Worm (Caenorhabditis elegans) whole organism, young adult: Measurements from ENCODE around the gene T07A9.14.

Experiments
- B0336.3 ChIP-seq: fragments of 200-800 bp; sonication (Bioruptor generic); IDR thresholded peaks from 2 replicates; pipeline ENCODE4 v1.3.6; 2022; ENCODE audit warnings: missing genetic modification characterization, missing compliant biosample characterization
- C17E4.6 ChIP-seq: fragments of 200-800 bp; sonication (Bioruptor generic); IDR thresholded peaks from 2 replicates; pipeline ENCODE4 v1.3.6; 2022; ENCODE audit warnings: missing genetic modification reagents, missing genetic modification characterization, missing compliant biosample characterization
- F33H1.4 ChIP-seq: fragments of 200-800 bp; sonication (Bioruptor generic); IDR thresholded peaks from 2 replicates; pipeline ENCODE4 v1.3.6; 2022; ENCODE audit warnings: missing genetic modification reagents, missing genetic modification characterization, missing compliant biosample characterization
- F49E8.2 ChIP-seq: sonication (generic microtip); optimal IDR thresholded peaks from 3 replicates; lab custom pipeline; 2017; ENCODE audit warnings: missing genetic modification characterization, mild to moderate bottlenecking, missing compliant biosample characterization, antibody characterized with exemption, moderate library complexity; ENCODE audit not compliant: insufficient read depth
- F57A8.1 ChIP-seq: fragments of 200-800 bp; sonication (Bioruptor generic); optimal IDR thresholded peaks from 2 replicates; lab custom pipeline; 2018; ENCODE audit warnings: mild to moderate bottlenecking, missing genetic modification characterization, moderate library complexity, missing compliant biosample characterization
- Y53G8AR.9 ChIP-seq: fragments of 200-800 bp; sonication (Bioruptor generic); conservative IDR thresholded peaks from 2 replicates; pipeline ENCODE4 v1.3.6; 2022; ENCODE audit warnings: missing genetic modification reagents, missing genetic modification characterization, missing compliant biosample characterization
- Y56A3A.18 ChIP-seq: fragments of 200-800 bp; sonication (Bioruptor generic); IDR thresholded peaks from 2 replicates; pipeline ENCODE4 v1.3.6; 2022; ENCODE audit warnings: missing genetic modification reagents, missing genetic modification characterization, missing compliant biosample characterization
- ama-1 ChIP-seq, 3 experiments: fragments of 150-350 bp in 1 of 3; sonication (generic microtip) in 2 of 3; optimal IDR thresholded peaks; 2 replicates each; lab custom pipeline; 2014 to 2018; ENCODE audit warnings: missing biosample characterization in 2 of 3, missing genetic modification characterization in 2 of 3, missing genetic modification reagents in 2 of 3
- atf-7 ChIP-seq: sonication (generic microtip); optimal IDR thresholded peaks from 2 replicates; lab custom pipeline; 2017; ENCODE audit warnings: mild to moderate bottlenecking, missing genetic modification characterization, missing compliant biosample characterization
- attf-6 ChIP-seq: fragments of 200-800 bp; sonication (Bioruptor generic); IDR thresholded peaks from 2 replicates; pipeline ENCODE4 v1.3.6; 2022; ENCODE audit warnings: missing genetic modification reagents, missing genetic modification characterization, missing compliant biosample characterization
- cebp-1 ChIP-seq, 2 experiments: fragments of 200-800 bp in 1 of 2; sonication (Bioruptor generic) in 1 of 2; sonication (generic microtip) in 1 of 2; IDR thresholded peaks in 1 of 2; optimal IDR thresholded peaks in 1 of 2; 2 replicates each; pipeline versions ENCODE4 v1.3.6 to Lab custom; 2017 to 2022; ENCODE audit warnings: missing compliant biosample characterization in 2 of 2, missing genetic modification characterization in 2 of 2, mild to moderate bottlenecking in 1 of 2, missing genetic modification reagents in 1 of 2, moderate library complexity in 1 of 2
- cebp-2 ChIP-seq: fragments of 200-800 bp; sonication (Bioruptor generic); IDR thresholded peaks from 2 replicates; pipeline ENCODE4 v1.3.6; 2022; ENCODE audit warnings: missing genetic modification characterization, missing compliant biosample characterization
- ceh-100 ChIP-seq: fragments of 200-800 bp; sonication (Bioruptor generic); IDR thresholded peaks from 2 replicates; pipeline ENCODE4 v1.3.6; 2022; ENCODE audit warnings: missing genetic modification reagents, missing genetic modification characterization, missing compliant biosample characterization
- ceh-40 ChIP-seq: fragments of 200-800 bp; sonication (Bioruptor generic); IDR thresholded peaks from 2 replicates; pipeline ENCODE4 v1.3.6; 2022; ENCODE audit warnings: missing genetic modification characterization, missing compliant biosample characterization
- die-1 ChIP-seq: sonication (generic microtip); optimal IDR thresholded peaks from 2 replicates; lab custom pipeline; 2016; ENCODE audit warnings: missing genotype, mild to moderate bottlenecking, missing genetic modification characterization, missing compliant biosample characterization
- ekl-4 ChIP-seq: fragments of 200-800 bp; sonication (Bioruptor generic); IDR thresholded peaks from 2 replicates; pipeline ENCODE4 v1.3.6; 2022; ENCODE audit warnings: missing genetic modification reagents, missing genetic modification characterization, missing compliant biosample characterization
- gei-17 ChIP-seq: fragments of 200-800 bp; sonication (Bioruptor generic); optimal IDR thresholded peaks from 2 replicates; lab custom pipeline; 2018; ENCODE audit warnings: mild to moderate bottlenecking, missing genetic modification characterization, missing compliant biosample characterization
- him-1 ChIP-seq: sonication (generic microtip); optimal IDR thresholded peaks from 2 replicates; lab custom pipeline; 2016; ENCODE audit warnings: missing genotype, missing genetic modification reagents, missing genetic modification characterization, missing compliant biosample characterization
- hmg-1.2 ChIP-seq: fragments of 200-800 bp; sonication (Bioruptor generic); IDR thresholded peaks from 2 replicates; pipeline ENCODE4 v1.3.6; 2022; ENCODE audit warnings: missing genetic modification reagents, missing genetic modification characterization, missing compliant biosample characterization
- hrde-1 ChIP-seq: sonication (generic microtip); optimal IDR thresholded peaks from 2 replicates; lab custom pipeline; 2016; ENCODE audit warnings: missing genetic modification characterization, mild to moderate bottlenecking, missing compliant biosample characterization, moderate library complexity, missing genotype, missing genetic modification reagents, borderline replicate concordance
- hsf-1 ChIP-seq: fragments of 200-800 bp; sonication (Bioruptor generic); IDR thresholded peaks from 2 replicates; pipeline ENCODE4 v1.3.6; 2022; ENCODE audit warnings: missing genetic modification reagents, missing genetic modification characterization, missing compliant biosample characterization
- lag-1 ChIP-seq: fragments of 200-800 bp; sonication (Bioruptor generic); IDR thresholded peaks from 2 replicates; pipeline ENCODE4 v1.3.6; 2022; ENCODE audit warnings: missing genetic modification reagents, missing genetic modification characterization, missing compliant biosample characterization
- let-526 ChIP-seq: fragments of 200-800 bp; sonication (Bioruptor generic); IDR thresholded peaks from 2 replicates; pipeline ENCODE4 v1.3.6; 2022; ENCODE audit warnings: missing genetic modification reagents, missing genetic modification characterization, missing compliant biosample characterization
- lin-26 ChIP-seq: fragments of 200-800 bp; sonication (Bioruptor generic); IDR thresholded peaks from 2 replicates; pipeline ENCODE4 v1.3.6; 2022; ENCODE audit warnings: missing genetic modification reagents, missing genetic modification characterization, missing compliant biosample characterization
- lin-35 ChIP-seq, 3 experiments: fragments of 150-350 bp in 2 of 3; sonication (generic microtip) in 1 of 3; optimal IDR thresholded peaks; 2 replicates each; lab custom pipeline; 2014 to 2018; ENCODE audit warnings: missing biosample characterization in 3 of 3, missing genetic modification characterization in 3 of 3, missing genetic modification reagents in 3 of 3
- lin-54 ChIP-seq: fragments of 200-800 bp; sonication (Bioruptor generic); optimal IDR thresholded peaks from 2 replicates; lab custom pipeline; 2018; ENCODE audit warnings: mild to moderate bottlenecking, missing genetic modification characterization, missing compliant biosample characterization
- madf-3 ChIP-seq: fragments of 200-800 bp; sonication (Bioruptor generic); IDR thresholded peaks from 2 replicates; pipeline ENCODE4 v1.3.6; 2022; ENCODE audit warnings: missing genetic modification reagents, missing genetic modification characterization, missing compliant biosample characterization
- madf-6 ChIP-seq: fragments of 200-800 bp; sonication (Bioruptor generic); IDR thresholded peaks from 2 replicates; pipeline ENCODE4 v1.3.6; 2022; ENCODE audit warnings: missing genetic modification reagents, missing genetic modification characterization, missing compliant biosample characterization
- mcd-1 ChIP-seq: fragments of 200-800 bp; sonication (Bioruptor generic); IDR thresholded peaks from 2 replicates; pipeline ENCODE4 v1.3.6; 2022; ENCODE audit warnings: missing genetic modification reagents, missing genetic modification characterization, missing compliant biosample characterization
- mes-4 ChIP-seq: sonication (generic microtip); optimal IDR thresholded peaks from 2 replicates; lab custom pipeline; 2016; ENCODE audit warnings: missing genotype, missing genetic modification characterization, missing compliant biosample characterization
- mxl-1 ChIP-seq: sonication (generic microtip); optimal IDR thresholded peaks from 2 replicates; lab custom pipeline; 2016; ENCODE audit warnings: missing genetic modification characterization, missing compliant biosample characterization
- nfya-2 ChIP-seq: fragments of 200-800 bp; sonication (Bioruptor generic); IDR thresholded peaks from 2 replicates; pipeline ENCODE4 v1.3.6; 2022; ENCODE audit warnings: missing genetic modification reagents, missing genetic modification characterization, missing compliant biosample characterization
- nfyb-1 ChIP-seq: fragments of 200-800 bp; sonication (Bioruptor generic); IDR thresholded peaks from 2 replicates; pipeline ENCODE4 v1.3.6; 2022; ENCODE audit warnings: missing genetic modification reagents, missing genetic modification characterization, missing compliant biosample characterization
- rcor-1 ChIP-seq: fragments of 200-800 bp; sonication (Bioruptor generic); IDR thresholded peaks from 2 replicates; pipeline ENCODE4 v1.3.6; 2022; ENCODE audit warnings: missing genetic modification reagents, missing genetic modification characterization, missing compliant biosample characterization
- repo-1 ChIP-seq: sonication (generic microtip); optimal IDR thresholded peaks from 2 replicates; lab custom pipeline; 2017; ENCODE audit warnings: mild to moderate bottlenecking, missing genetic modification characterization, missing compliant biosample characterization
- snpc-1.1 ChIP-seq: sonication (generic microtip); optimal IDR thresholded peaks from 2 replicates; lab custom pipeline; 2017; ENCODE audit warnings: missing genetic modification characterization, mild to moderate bottlenecking, missing compliant biosample characterization, antibody characterized with exemption, moderate library complexity, missing genotype, missing genetic modification reagents; ENCODE audit not compliant: insufficient read depth
- snpc-1.3 ChIP-seq: sonication (generic microtip); optimal IDR thresholded peaks from 2 replicates; lab custom pipeline; 2017; ENCODE audit warnings: missing genetic modification characterization, mild to moderate bottlenecking, missing compliant biosample characterization, antibody characterized with exemption, moderate library complexity, missing genotype, missing genetic modification reagents; ENCODE audit not compliant: insufficient read depth
- snpc-4 ChIP-seq, 5 experiments: fragments of 150-350 bp in 1 of 5; sonication (generic microtip) in 4 of 5; optimal IDR thresholded peaks; 2 replicates each; lab custom pipeline; 2014 to 2018; ENCODE audit warnings: missing genetic modification characterization in 5 of 5, missing biosample characterization in 3 of 5, antibody characterized with exemption in 2 of 5, mild to moderate bottlenecking in 2 of 5, missing compliant biosample characterization in 2 of 5, missing genotype in 2 of 5, moderate library complexity in 2 of 5, missing genetic modification reagents in 1 of 5
- somi-1 ChIP-seq: fragments of 200-800 bp; sonication (Bioruptor generic); optimal IDR thresholded peaks from 2 replicates; lab custom pipeline; 2018; ENCODE audit warnings: mild to moderate bottlenecking, missing genetic modification characterization, missing compliant biosample characterization
- tlf-1 ChIP-seq: fragments of 200-800 bp; sonication (Bioruptor generic); optimal IDR thresholded peaks from 2 replicates; lab custom pipeline; 2018; ENCODE audit warnings: mild to moderate bottlenecking, missing genetic modification characterization, missing compliant biosample characterization
- xnd-1 ChIP-seq: sonication (generic microtip); optimal IDR thresholded peaks from 2 replicates; lab custom pipeline; 2016; ENCODE audit warnings: missing genotype, missing genetic modification reagents, missing genetic modification characterization, missing compliant biosample characterization
- ztf-3 ChIP-seq: fragments of 200-800 bp; sonication (Bioruptor generic); optimal IDR thresholded peaks from 2 replicates; lab custom pipeline; 2018; ENCODE audit warnings: mild to moderate bottlenecking, missing genetic modification characterization, missing compliant biosample characterization

T07A9.14 gene

DNA sequence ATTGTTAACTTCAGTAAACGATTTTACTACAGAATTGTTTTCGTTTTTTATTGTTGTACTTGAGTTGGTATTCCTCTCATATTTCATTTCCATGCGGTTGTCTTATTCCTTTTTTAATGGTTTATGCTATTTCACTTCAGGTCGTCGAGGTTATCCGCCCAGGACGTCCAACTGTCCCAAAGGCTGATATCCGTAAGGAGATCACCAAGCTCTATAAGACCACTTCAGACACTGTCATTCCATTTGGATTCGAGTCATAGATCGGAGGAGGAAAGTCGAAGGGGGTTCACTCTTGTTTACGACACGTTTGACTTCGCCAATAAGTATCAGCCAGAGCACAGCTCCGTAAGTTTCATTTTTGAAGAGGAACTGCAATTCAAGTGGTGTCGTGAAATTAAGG is at the start of gene T07A9.14:
TSS of gene T07A9.14 (plus strand) at position 124 of the 400 bp plus-strand sequence.
- TF ChIP-seq Y53G8AR.9 (GFP tag; lab: Robert Waterston, UW) (peak; percentile 58; the same call in 1 of the 2 replicates), ekl-4 (GFP tag; lab: Robert Waterston, UW) (peak; percentile 68), mcd-1 (GFP tag; lab: Robert Waterston, UW) (peak; percentile 37; the same call in 1 of the 2 replicates), die-1 (tag; lab: Kevin White, UChicago) (no peak), hrde-1 (tag; lab: Kevin White, UChicago) (peak; percentile 69), lin-26 (0 out of 2 replicates have a peak, but pooled peaks have one; percentile 32), lin-54 (GFP tag; lab: Kevin White, UChicago) (peak; percentile 64), rcor-1 (GFP tag; lab: Robert Waterston, UW) (peak; percentile 43; the same call in 1 of the 2 replicates), F49E8.2 (tag; lab: Kevin White, UChicago) (peak; percentile 52), cebp-2 (GFP tag; lab: Robert Waterston, UW) (peak; percentile 64; the same call in 1 of the 2 replicates), F57A8.1 (GFP tag; lab: Kevin White, UChicago) (no peak), gei-17 (no peak), mes-4 (peak; percentile 11), lin-35 (GFP tag; optimal IDR thresholded peaks at IDR 0.05; lab: Kevin White, UChicago) (peak in 1 of 3 experiments; percentile 53), Y56A3A.18 (GFP tag; lab: Robert Waterston, UW) (0 out of 2 replicates have a peak, but pooled peaks have one; percentile 18), repo-1 (tag; lab: Kevin White, UChicago) (peak; percentile 43), tlf-1 (GFP tag; lab: Kevin White, UChicago) (peak; percentile 27), ztf-3 (GFP tag; lab: Kevin White, UChicago) (no peak), snpc-1.3 (peak; percentile 31), hsf-1 (GFP tag; lab: Robert Waterston, UW) (peak; percentile 67; the same call in 1 of the 2 replicates), nfyb-1 (GFP tag; lab: Robert Waterston, UW) (peak; percentile 60; the same call in 1 of the 2 replicates), F33H1.4 (GFP tag; lab: Robert Waterston, UW) (peak; percentile 25), madf-6 (GFP tag; lab: Robert Waterston, UW) (peak; percentile 73), C17E4.6 (GFP tag; lab: Robert Waterston, UW) (no peak), cebp-1 (GFP tag; IDR thresholded peaks at IDR 0.05; lab: Robert Waterston, UW) (no peak), cebp-1 (tag; optimal IDR thresholded peaks at IDR 0.05; lab: Kevin White, UChicago) (peak; percentile 5), nfya-2 (GFP tag; lab: Robert Waterston, UW) (0 out of 2 replicates have a peak, but pooled peaks have one; percentile 8), ceh-40 (0 out of 2 replicates have a peak, but pooled peaks have one; percentile 54), ceh-100 (GFP tag; lab: Robert Waterston, UW) (peak; percentile 77), madf-3 (GFP tag; lab: Robert Waterston, UW) (peak; percentile 88), B0336.3 (peak; percentile 64; the same call in 1 of the 2 replicates), atf-7 (tag; lab: Kevin White, UChicago) (peak; percentile 50), snpc-4 (GFP tag; optimal IDR thresholded peaks at IDR 0.05; lab: Kevin White, UChicago) (no peak), snpc-4 (tag; optimal IDR thresholded peaks at IDR 0.05; lab: Kevin White, UChicago) (peak in 2 of 4 experiments; percentile 2 to 29), ama-1 (optimal IDR thresholded peaks at IDR 0.05; lab: Kevin White, UChicago) (no peak), ama-1 (GFP tag; optimal IDR thresholded peaks at IDR 0.05; lab: Kevin White, UChicago) (peak in 1 of 2 experiments; percentile 56), somi-1 (GFP tag; lab: Kevin White, UChicago) (no peak), him-1 (peak; percentile 9), attf-6 (GFP tag; lab: Robert Waterston, UW) (peak; percentile 59), mxl-1 (tag; lab: Kevin White, UChicago) (peak; percentile 20), let-526 (GFP tag; lab: Robert Waterston, UW) (no peak), xnd-1 (no peak), hmg-1.2 (GFP tag; lab: Robert Waterston, UW) (peak; percentile 37; the same call in 1 of the 2 replicates), snpc-1.1 (peak; percentile 14), lag-1 (GFP tag; lab: Robert Waterston, UW) (no peak)
